Worm (Caenorhabditis elegans): ENCODE measurements around the gene srbc-48.
"Not testable (repeated sequence)": the region's sequence is repeated elsewhere in the genome, so short reads cannot be mapped to it uniquely, and the experiment has no call there.

srbc-48 gene

DNA sequence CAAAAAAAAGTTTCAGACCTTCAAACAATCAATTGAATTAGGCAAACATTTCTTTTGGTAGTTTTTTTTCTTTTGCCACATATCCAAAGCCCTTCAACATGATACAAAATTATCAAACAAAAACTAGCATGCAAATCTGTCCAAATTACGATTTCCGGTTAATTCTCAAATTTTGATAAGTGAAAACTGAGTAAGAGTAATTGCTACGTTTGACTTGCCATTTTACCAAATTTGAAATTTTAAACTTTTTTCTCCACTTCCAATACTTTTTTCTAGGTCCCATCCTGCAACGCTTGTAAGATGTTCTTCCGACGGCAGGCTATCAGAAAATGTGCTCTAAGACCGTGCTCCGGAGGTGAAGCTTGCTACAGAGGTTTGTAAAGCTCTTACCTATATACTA, 24.0 kb upstream of the srbc-48 start, which contains the start of gene nhr-223:
Gene nhr-223 (plus strand): TSS at position 301 of the 400 bp plus-strand sequence.
- TF ChIP-seq ref-1 (GFP tag; conservative IDR thresholded peaks at IDR 0.05) (no peak), cog-1 (tag; optimal IDR thresholded peaks at IDR 0.05) (no peak)

DNA sequence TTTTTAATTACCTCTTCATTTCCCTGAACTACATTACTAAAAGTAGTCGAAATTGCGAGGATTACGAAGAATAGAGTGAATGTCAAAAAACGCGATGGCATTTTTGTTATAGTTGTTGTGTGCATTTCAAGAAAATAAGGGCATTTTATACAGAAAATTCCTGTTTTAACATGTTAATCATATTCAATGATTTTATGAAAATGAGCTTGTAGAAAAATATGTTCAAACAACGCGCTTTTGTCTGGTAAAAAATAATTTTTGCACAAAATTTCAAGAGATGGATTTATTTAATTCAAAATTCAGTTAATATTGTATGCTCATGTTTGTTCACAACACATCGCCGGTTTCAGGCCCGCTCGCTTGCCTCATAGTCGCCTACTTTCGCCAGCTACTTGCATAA, 22.0 kb upstream of the srbc-48 start, which contains the start of gene T26E4.10:
Gene T26E4.10 (minus strand): TSS at position 101 of the 400 bp plus-strand sequence.
- TF ChIP-seq ztf-29 (GFP tag; IDR thresholded peaks at IDR 0.05) (no peak), med-1 (GFP tag; optimal IDR thresholded peaks at IDR 0.05; ENCODE audit: insufficient read depth) (no peak), tab-1 (GFP tag; IDR thresholded peaks at IDR 0.05) (no peak), ztf-23 (GFP tag; IDR thresholded peaks at IDR 0.05) (no peak)

DNA sequence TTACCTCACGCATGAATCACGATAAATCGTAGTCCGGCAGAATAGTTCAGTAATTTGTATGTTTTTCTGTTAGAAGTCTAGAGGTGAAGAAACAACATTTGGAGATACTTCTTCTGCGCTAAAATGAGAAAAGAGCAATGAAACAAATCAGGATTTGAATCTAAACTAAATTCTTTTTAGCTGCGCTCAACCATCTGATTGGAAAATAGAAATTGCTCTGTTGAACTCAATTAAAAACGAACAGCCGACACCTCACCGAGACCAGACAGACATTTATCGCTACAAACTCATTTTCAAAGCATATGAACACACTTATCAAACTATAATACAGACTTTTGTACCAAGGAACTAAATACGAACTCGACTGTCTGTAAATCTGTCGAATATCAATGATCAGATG, 17.5 kb upstream of the srbc-48 start, which contains the start of gene T26E4.9:
Gene T26E4.9 (minus strand): TSS at position 101 of the 400 bp plus-strand sequence.
- TF ChIP-seq flt-1 (GFP tag; IDR thresholded peaks at IDR 0.05); ref-1 (GFP tag; conservative IDR thresholded peaks at IDR 0.05); tab-1 (GFP tag; IDR thresholded peaks at IDR 0.05): not testable (repeated sequence)

DNA sequence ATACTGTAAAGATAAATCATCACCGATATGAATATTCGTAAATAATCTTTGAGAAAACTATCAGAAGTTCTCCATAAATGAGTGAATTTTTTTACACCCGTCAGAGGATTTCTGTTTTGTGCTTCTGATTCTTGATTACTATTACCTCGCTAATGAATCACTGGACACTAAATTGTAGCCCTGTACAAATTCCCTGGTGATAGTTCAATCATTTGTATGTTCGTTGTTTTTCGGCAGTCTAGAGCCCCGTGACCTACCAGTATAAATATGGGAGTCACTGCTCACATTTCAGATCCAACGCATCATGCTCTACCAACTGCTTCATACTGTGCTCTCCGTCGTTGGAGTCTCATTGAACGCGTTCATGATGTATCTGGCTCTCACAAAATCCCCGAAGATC, 17.0 kb upstream of the srbc-48 start, which contains the start of gene srd-27:
Gene srd-27 (plus strand): TSS at position 301 of the 400 bp plus-strand sequence.
- TF ChIP-seq cog-1 (tag; optimal IDR thresholded peaks at IDR 0.05); T22C8.4 (GFP tag; IDR thresholded peaks at IDR 0.05); flt-1 (GFP tag; IDR thresholded peaks at IDR 0.05): not testable (repeated sequence)

DNA sequence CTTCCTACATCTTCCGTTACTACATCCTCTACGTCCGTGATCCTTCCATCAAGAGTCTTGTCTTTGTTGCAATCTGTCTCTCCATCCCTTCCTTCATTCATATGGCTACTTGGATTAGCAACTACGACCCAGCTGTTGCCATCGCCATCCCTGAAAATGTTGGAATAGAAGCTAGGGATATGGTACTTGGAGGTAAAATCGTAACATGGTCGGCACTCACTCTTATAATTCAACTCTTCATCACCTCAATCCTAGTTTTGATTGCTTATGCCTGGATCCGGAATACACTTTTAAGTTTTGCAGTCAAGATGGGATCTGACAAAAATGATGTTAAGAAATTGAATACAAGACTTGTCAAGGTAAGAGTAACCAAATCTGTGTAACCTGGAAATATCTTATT, 16.3 kb upstream of the srbc-48 start, which contains the start of gene T26E4.18:
Gene T26E4.18 (minus strand): TSS at position 101 of the 400 bp plus-strand sequence.
- TF ChIP-seq ref-1 (GFP tag; conservative IDR thresholded peaks at IDR 0.05); flt-1 (GFP tag; IDR thresholded peaks at IDR 0.05); klf-2 (GFP tag; conservative IDR thresholded peaks at IDR 0.05): not testable (repeated sequence)

DNA sequence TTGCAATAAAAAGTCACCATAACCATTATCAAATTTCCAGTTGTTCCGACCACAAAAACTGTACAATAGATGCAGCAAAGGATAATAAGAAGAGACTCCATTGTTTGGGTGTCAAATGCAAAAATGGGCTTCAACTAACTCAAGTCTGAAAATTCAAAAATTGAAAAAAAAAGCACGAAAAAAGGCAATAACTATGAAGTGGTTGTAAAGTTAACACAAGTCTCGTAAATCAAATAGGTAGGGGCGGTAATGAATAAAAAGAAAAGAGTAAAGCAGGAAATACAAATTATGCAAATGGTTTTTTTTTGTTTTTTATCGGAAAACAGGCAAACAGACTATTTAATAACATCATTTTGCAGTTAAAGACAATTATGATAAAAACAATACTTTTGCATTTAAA, 12.7 kb upstream of the srbc-48 start, which contains the start of gene srsx-38:
Gene srsx-38 (minus strand): TSS at position 101 of the 400 bp plus-strand sequence.
- TF ChIP-seq cog-1 (tag; optimal IDR thresholded peaks at IDR 0.05); med-1 (GFP tag; optimal IDR thresholded peaks at IDR 0.05; ENCODE audit: insufficient read depth); ref-1 (GFP tag; conservative IDR thresholded peaks at IDR 0.05): not testable (repeated sequence)

DNA sequence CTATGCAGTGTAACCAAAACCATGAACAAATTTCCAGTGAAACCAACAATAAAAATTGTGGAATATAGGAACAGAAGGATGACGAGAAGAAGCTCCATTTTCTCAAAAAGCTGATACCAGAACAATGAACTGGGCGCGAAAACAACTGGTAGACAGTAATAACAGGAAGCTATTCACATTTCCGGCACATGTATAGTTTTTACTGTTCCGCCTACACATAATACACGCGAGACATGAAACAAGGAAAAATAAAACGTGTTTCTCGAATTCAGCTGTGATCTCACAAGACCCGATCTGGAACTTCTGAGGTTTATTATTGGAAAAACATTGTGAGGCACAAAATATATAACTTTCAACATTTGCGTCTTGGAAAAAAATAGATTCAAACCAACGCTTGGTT, 10.5 kb upstream of the srbc-48 start, which contains the start of gene srsx-36:
Gene srsx-36 (minus strand): TSS at position 101 of the 400 bp plus-strand sequence.
- TF ChIP-seq T22C8.4 (GFP tag; IDR thresholded peaks at IDR 0.05) (no peak), klf-2 (GFP tag; conservative IDR thresholded peaks at IDR 0.05) (no peak), tab-1 (GFP tag; IDR thresholded peaks at IDR 0.05) (no peak), ref-1 (GFP tag; conservative IDR thresholded peaks at IDR 0.05) (no peak), med-1 (GFP tag; optimal IDR thresholded peaks at IDR 0.05; ENCODE audit: insufficient read depth) (no peak), cog-1 (tag; optimal IDR thresholded peaks at IDR 0.05) (no peak)

DNA sequence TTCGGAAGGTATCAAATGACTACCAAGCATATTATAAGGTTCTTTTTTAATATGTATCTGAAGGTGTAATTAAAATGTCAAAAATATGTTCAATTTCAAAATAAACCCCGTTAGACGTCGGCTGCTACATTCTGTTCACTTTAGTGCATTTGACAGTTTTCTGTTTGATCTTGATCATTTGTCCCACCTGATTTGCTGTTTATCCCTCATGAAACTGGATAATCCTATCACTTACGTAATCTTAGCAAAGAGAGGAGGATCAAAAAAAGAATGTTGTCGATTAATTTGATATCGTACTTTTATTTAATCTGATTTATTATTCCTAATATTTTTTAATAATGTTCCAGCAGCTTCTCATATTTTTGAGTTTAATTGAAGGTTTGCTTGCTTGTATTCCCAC, 9.6 kb upstream of the srbc-48 start, which contains the start of gene F54B8.1:
Gene F54B8.1 (plus strand): TSS at position 301 of the 400 bp plus-strand sequence.
- TF ChIP-seq tab-1 (GFP tag; IDR thresholded peaks at IDR 0.05) (no peak), ztf-23 (GFP tag; IDR thresholded peaks at IDR 0.05) (no peak), flt-1 (GFP tag; IDR thresholded peaks at IDR 0.05) (no peak), ref-1 (GFP tag; conservative IDR thresholded peaks at IDR 0.05) (no peak), med-1 (GFP tag; optimal IDR thresholded peaks at IDR 0.05; ENCODE audit: insufficient read depth) (no peak), klf-2 (GFP tag; conservative IDR thresholded peaks at IDR 0.05) (no peak), cog-1 (tag; optimal IDR thresholded peaks at IDR 0.05) (no peak)

DNA sequence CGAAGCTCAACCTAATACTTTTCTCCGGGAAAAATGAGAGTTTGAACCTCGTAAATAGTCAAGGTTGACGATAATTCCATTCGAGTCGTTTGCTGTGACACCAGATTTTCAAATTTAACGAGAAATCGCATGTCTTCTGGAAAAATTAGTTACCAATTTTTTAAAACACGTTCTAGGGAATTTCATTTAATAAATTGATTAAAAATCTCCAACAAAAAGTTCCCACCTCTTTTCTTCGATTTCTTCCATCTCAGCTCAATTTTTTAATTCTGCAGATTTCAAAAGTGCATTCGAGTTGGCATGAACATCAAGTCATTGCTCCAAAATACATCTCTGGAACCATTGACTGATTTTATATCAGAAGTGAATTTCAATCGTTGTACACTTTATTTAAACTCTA, 8.1 kb upstream of the srbc-48 start, which contains the start of gene nhr-282:
Gene nhr-282 (plus strand): TSS at position 301 of the 400 bp plus-strand sequence.
- not testable (repeated sequence) for TF ChIP-seq tab-1 (GFP tag; IDR thresholded peaks at IDR 0.05); T22C8.4 (GFP tag; IDR thresholded peaks at IDR 0.05); med-1 (GFP tag; optimal IDR thresholded peaks at IDR 0.05; ENCODE audit: insufficient read depth)

DNA sequence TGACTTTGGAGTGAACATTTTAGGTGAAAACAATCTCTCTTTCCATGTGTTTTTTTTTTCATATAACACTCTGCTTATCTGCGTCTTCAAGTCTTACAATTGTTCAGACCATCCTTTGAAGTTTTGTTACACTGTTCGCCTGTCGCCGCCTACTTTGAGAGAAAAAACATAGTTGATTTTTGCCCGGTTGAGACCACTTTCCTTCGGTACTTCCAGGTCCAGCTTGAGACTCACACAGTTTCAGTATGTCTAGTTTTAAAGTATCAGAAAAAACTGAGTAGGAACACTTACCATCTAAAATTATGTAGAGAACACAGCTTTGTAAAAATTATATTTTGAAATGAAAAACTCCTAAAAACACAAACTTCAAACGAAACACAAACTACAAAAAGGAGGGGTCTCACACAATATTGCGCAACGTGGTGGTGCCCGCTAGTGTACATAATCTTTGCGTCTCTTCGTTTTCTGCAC, 4.1 kb upstream of the srbc-48 start, which contains the start of the genes fbxa-69 and F54B8.4:
Gene fbxa-69 (minus strand): TSS at position 10 of the 471 bp plus-strand sequence.
Gene F54B8.4 (plus strand): TSS at position 421 of the 471 bp plus-strand sequence.
- TF ChIP-seq ztf-23 (GFP tag; IDR thresholded peaks at IDR 0.05), result no peak

DNA sequence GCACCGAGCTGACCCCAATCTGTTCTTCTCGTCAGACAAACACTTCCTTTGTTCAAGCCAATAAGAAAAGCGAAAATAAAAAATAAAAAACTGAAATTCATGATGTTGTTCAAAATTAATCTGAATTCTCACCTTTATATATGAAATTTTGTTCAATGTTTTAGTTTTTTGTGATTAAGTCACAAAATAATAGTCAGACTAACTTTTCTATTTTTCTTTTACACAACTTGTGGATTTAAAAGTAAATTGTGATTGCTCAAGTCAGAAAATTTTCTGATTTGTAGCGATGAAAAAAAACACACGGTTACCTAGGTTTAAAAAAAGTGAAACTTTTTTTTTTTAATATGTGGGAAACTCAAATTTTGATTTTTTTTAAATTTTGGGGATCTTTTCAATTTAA, 2.3 kb upstream of the srbc-48 start, which contains the start of gene abf-3:
Gene abf-3 (minus strand): TSS at position 101 of the 400 bp plus-strand sequence.
- no peak for TF ChIP-seq cog-1 (tag; optimal IDR thresholded peaks at IDR 0.05)
- no peak for TF ChIP-seq klf-2 (GFP tag; conservative IDR thresholded peaks at IDR 0.05)
- no peak for TF ChIP-seq flt-1 (GFP tag; IDR thresholded peaks at IDR 0.05)
- TF ChIP-seq tab-1 (GFP tag; IDR thresholded peaks at IDR 0.05), result no peak
- TF ChIP-seq T22C8.4 (GFP tag; IDR thresholded peaks at IDR 0.05), result no peak
